Fruit fly (Drosophila melanogaster) whole organism, embryonic: Measurements from ENCODE around the gene Or30a.

Source experiments
- ATbp ChIP-seq: fragments of 200-800 bp; sonication (Bioruptor generic); optimal IDR thresholded peaks from 2 replicates; lab custom pipeline; 2017; ENCODE audit warnings: missing biosample characterization, mild to moderate bottlenecking, missing genetic modification characterization, missing genetic modification reagents
- Atf-2 ChIP-seq: fragments of 200-800 bp; sonication (Bioruptor generic); optimal IDR thresholded peaks from 2 replicates; lab custom pipeline; 2016; ENCODE audit warnings: missing biosample characterization, missing genetic modification characterization
- Atf3 ChIP-seq: fragments of 200-800 bp; sonication (Bioruptor generic); optimal IDR thresholded peaks from 3 replicates; lab custom pipeline; 2016; ENCODE audit warnings: missing biosample characterization, missing genetic modification characterization
- Blimp-1 ChIP-seq: fragments of 200-800 bp; sonication (Bioruptor generic); optimal IDR thresholded peaks from 3 replicates; lab custom pipeline; 2018; ENCODE audit warnings: missing biosample characterization, missing genetic modification characterization, mild to moderate bottlenecking, moderate library complexity, missing genetic modification reagents
- CG10147 ChIP-seq: fragments of 200-800 bp; sonication (Bioruptor generic); optimal IDR thresholded peaks from 2 replicates; lab custom pipeline; 2019; ENCODE audit warnings: missing biosample characterization, mild to moderate bottlenecking, missing genetic modification characterization, moderate library complexity
- CG10543 ChIP-seq: fragments of 200-800 bp; sonication (Bioruptor generic); optimal IDR thresholded peaks from 3 replicates; lab custom pipeline; 2017; ENCODE audit warnings: missing biosample characterization, mild to moderate bottlenecking, missing genetic modification characterization, moderate library complexity
- CG12236 ChIP-seq: fragments of 200-800 bp; sonication (Bioruptor generic); optimal IDR thresholded peaks from 2 replicates; lab custom pipeline; 2016; ENCODE audit warnings: missing biosample characterization, missing genetic modification characterization
- CG1233 ChIP-seq: fragments of 200-800 bp; sonication (Bioruptor generic); optimal IDR thresholded peaks from 4 replicates; lab custom pipeline; 2018; ENCODE audit warnings: missing biosample characterization, mild to moderate bottlenecking, missing genetic modification characterization
- CG13775 ChIP-seq: fragments of 200-800 bp; sonication (Bioruptor generic); optimal IDR thresholded peaks from 3 replicates; lab custom pipeline; 2017; ENCODE audit warnings: missing biosample characterization, mild to moderate bottlenecking, missing genetic modification characterization
- CG14050 ChIP-seq: fragments of 200-800 bp; sonication (Bioruptor generic); IDR thresholded peaks from 3 replicates; pipeline ENCODE4 v1.3.6; 2022; ENCODE audit warnings: missing biosample characterization, missing genetic modification characterization
- CG14710 ChIP-seq: fragments of 200-800 bp; sonication (Bioruptor generic); optimal IDR thresholded peaks from 3 replicates; lab custom pipeline; 2019; ENCODE audit warnings: missing biosample characterization, mild to moderate bottlenecking, missing genetic modification characterization, moderate library complexity
- CG15479 ChIP-seq: fragments of 200-800 bp; sonication (Bioruptor generic); optimal IDR thresholded peaks from 3 replicates; lab custom pipeline; 2019; ENCODE audit warnings: missing biosample characterization, mild to moderate bottlenecking, missing genetic modification characterization, moderate library complexity
- CG16779 ChIP-seq: fragments of 200-800 bp; sonication (Bioruptor generic); IDR thresholded peaks from 2 replicates; pipeline ENCODE4 v1.3.6; 2022; ENCODE audit warnings: missing biosample characterization, missing genetic modification characterization
- CG17802 ChIP-seq: fragments of 200-800 bp; sonication (Bioruptor generic); optimal IDR thresholded peaks from 2 replicates; lab custom pipeline; 2018; ENCODE audit warnings: missing biosample characterization, mild to moderate bottlenecking, missing genetic modification characterization, moderate library complexity
- CG2116 ChIP-seq: fragments of 200-800 bp; sonication (Bioruptor generic); optimal IDR thresholded peaks from 3 replicates; lab custom pipeline; 2018; ENCODE audit warnings: missing biosample characterization, mild to moderate bottlenecking, missing genetic modification characterization
- CG2889 ChIP-seq: fragments of 200-800 bp; sonication (Bioruptor generic); IDR thresholded peaks from 3 replicates; pipeline ENCODE4 v1.3.6; 2022; ENCODE audit warnings: missing biosample characterization, missing genetic modification characterization
- CG30020 ChIP-seq: fragments of 200-800 bp; optimal IDR thresholded peaks from 2 replicates; lab custom pipeline; 2019; ENCODE audit warnings: missing biosample characterization, mild to moderate bottlenecking, missing genetic modification characterization, moderate library complexity
- CG30403 ChIP-seq: fragments of 200-800 bp; sonication (Bioruptor generic); optimal IDR thresholded peaks from 3 replicates; lab custom pipeline; 2016; ENCODE audit warnings: missing biosample characterization, missing genetic modification characterization
- CG31441 ChIP-seq: fragments of 200-800 bp; sonication (Bioruptor generic); IDR thresholded peaks from 2 replicates; pipeline ENCODE4 v1.3.6; 2022; ENCODE audit warnings: missing biosample characterization, missing genetic modification characterization
- CG32772 ChIP-seq: fragments of 200-800 bp; sonication (Bioruptor generic); IDR thresholded peaks from 2 replicates; pipeline ENCODE4 v1.3.6; 2022; ENCODE audit warnings: missing biosample characterization, missing genetic modification characterization
- CG3995 ChIP-seq: fragments of 200-800 bp; sonication (Bioruptor generic); optimal IDR thresholded peaks from 3 replicates; lab custom pipeline; 2016; ENCODE audit warnings: missing biosample characterization, missing genetic modification characterization
- CG42726 ChIP-seq: fragments of 200-800 bp; sonication (Bioruptor generic); IDR thresholded peaks from 2 replicates; pipeline ENCODE4 v1.3.6; 2022; ENCODE audit warnings: missing biosample characterization, missing genetic modification characterization; ENCODE audit not compliant: partially characterized antibody
- CG6813 ChIP-seq: fragments of 200-800 bp; sonication (Bioruptor generic); optimal IDR thresholded peaks from 2 replicates; lab custom pipeline; 2017; ENCODE audit warnings: missing biosample characterization, missing genetic modification characterization, mild to moderate bottlenecking, moderate library complexity, missing genetic modification reagents
- CG7786 ChIP-seq: fragments of 200-800 bp; sonication (Bioruptor generic); optimal IDR thresholded peaks from 2 replicates; lab custom pipeline; 2016; ENCODE audit warnings: missing biosample characterization, missing genetic modification characterization
- CG7963 ChIP-seq: fragments of 200-800 bp; sonication (Bioruptor generic); IDR thresholded peaks from 3 replicates; pipeline ENCODE4 v1.3.6; 2022; ENCODE audit warnings: missing biosample characterization, missing genetic modification characterization; ENCODE audit not compliant: partially characterized antibody
- CG8089 ChIP-seq: fragments of 200-800 bp; sonication (Bioruptor generic); optimal IDR thresholded peaks from 3 replicates; lab custom pipeline; 2016; ENCODE audit warnings: missing biosample characterization, missing genetic modification characterization
- CG9437 ChIP-seq: fragments of 200-800 bp; sonication (Bioruptor generic); optimal IDR thresholded peaks from 2 replicates; lab custom pipeline; 2018; ENCODE audit warnings: missing biosample characterization, mild to moderate bottlenecking, missing genetic modification characterization
- CG9932 ChIP-seq: fragments of 200-800 bp; sonication (Bioruptor generic); IDR thresholded peaks from 2 replicates; pipeline ENCODE4 v1.3.6; 2022; ENCODE audit warnings: missing biosample characterization, missing genetic modification characterization
- CrebB ChIP-seq: fragments of 200-800 bp; sonication (Bioruptor generic); optimal IDR thresholded peaks from 3 replicates; lab custom pipeline; 2018; ENCODE audit warnings: missing biosample characterization, mild to moderate bottlenecking, missing genetic modification characterization
- Dip2 ChIP-seq: fragments of 200-800 bp; sonication (Bioruptor generic); IDR thresholded peaks from 2 replicates; pipeline ENCODE4 v1.3.6; 2022; ENCODE audit warnings: missing biosample characterization, missing genetic modification characterization
- Dref ChIP-seq: fragments of 200-800 bp; sonication (Bioruptor generic); IDR thresholded peaks from 2 replicates; pipeline ENCODE4 v1.3.6; 2022; ENCODE audit warnings: missing biosample characterization, missing genetic modification characterization
- Hr39 ChIP-seq: fragments of >200 bp; optimal IDR thresholded peaks from 2 replicates; lab custom pipeline; 2017
- Hsf ChIP-seq: fragments of 200-800 bp; sonication (Bioruptor generic); optimal IDR thresholded peaks from 3 replicates; lab custom pipeline; 2016; ENCODE audit warnings: missing biosample characterization, missing genetic modification characterization
- Kr ChIP-seq: fragments of 200-800 bp; sonication (Bioruptor generic); optimal IDR thresholded peaks from 2 replicates; lab custom pipeline; 2017; ENCODE audit warnings: missing biosample characterization, mild to moderate bottlenecking, missing genetic modification characterization
- MTF-1 ChIP-seq: fragments of 200-800 bp; sonication (Bioruptor generic); optimal IDR thresholded peaks from 2 replicates; lab custom pipeline; 2018; ENCODE audit warnings: missing biosample characterization, mild to moderate bottlenecking, missing genetic modification characterization, borderline replicate concordance
- Poxn ChIP-seq: fragments of 200-800 bp; sonication (Bioruptor generic); IDR thresholded peaks from 2 replicates; pipeline ENCODE4 v1.3.6; 2022; ENCODE audit warnings: missing biosample characterization, missing genetic modification characterization
- ac ChIP-seq: fragments of 200-800 bp; sonication (Bioruptor generic); optimal IDR thresholded peaks from 3 replicates; lab custom pipeline; 2017; ENCODE audit warnings: missing biosample characterization, mild to moderate bottlenecking, missing genetic modification characterization
- cato ChIP-seq: fragments of 200-800 bp; sonication (Bioruptor generic); optimal IDR thresholded peaks from 2 replicates; lab custom pipeline; 2016; ENCODE audit warnings: missing biosample characterization, missing genetic modification characterization, borderline replicate concordance
- da ChIP-seq: fragments of 200-800 bp; sonication (Bioruptor generic); optimal IDR thresholded peaks from 2 replicates; lab custom pipeline; 2016; ENCODE audit warnings: missing biosample characterization, missing genetic modification characterization
- dan ChIP-seq: fragments of 200-800 bp; sonication (Bioruptor generic); IDR thresholded peaks from 2 replicates; pipeline ENCODE4 v1.3.6; 2022; ENCODE audit warnings: missing biosample characterization, missing genetic modification characterization
- dysf ChIP-seq: fragments of 200-800 bp; sonication (Bioruptor generic); IDR thresholded peaks from 3 replicates; pipeline ENCODE4 v1.3.6; 2022; ENCODE audit warnings: missing biosample characterization, missing genetic modification characterization
- emc ChIP-seq: fragments of 200-800 bp; sonication (Bioruptor generic); optimal IDR thresholded peaks from 2 replicates; lab custom pipeline; 2016; ENCODE audit warnings: missing biosample characterization, missing genetic modification characterization
- grau ChIP-seq: fragments of 200-800 bp; optimal IDR thresholded peaks from 3 replicates; lab custom pipeline; 2019; ENCODE audit warnings: missing biosample characterization, mild to moderate bottlenecking, missing genetic modification characterization, moderate library complexity
- kni ChIP-seq: fragments of 200-800 bp; sonication (Bioruptor generic); optimal IDR thresholded peaks from 3 replicates; lab custom pipeline; 2017; ENCODE audit warnings: mild to moderate bottlenecking, missing biosample characterization, missing genetic modification reagents, missing genetic modification characterization
- nerfin-2 ChIP-seq: fragments of 200-800 bp; sonication (Bioruptor generic); IDR thresholded peaks from 2 replicates; pipeline ENCODE4 v1.3.6; 2022; ENCODE audit warnings: missing biosample characterization, missing genetic modification characterization; ENCODE audit not compliant: partially characterized antibody
- so ChIP-seq: fragments of 200-800 bp; sonication (Bioruptor generic); IDR thresholded peaks from 3 replicates; pipeline ENCODE4 v1.3.6; 2022; ENCODE audit warnings: missing biosample characterization, missing genetic modification characterization
- sqz ChIP-seq: fragments of 200-800 bp; sonication (Bioruptor generic); optimal IDR thresholded peaks from 3 replicates; lab custom pipeline; 2018; ENCODE audit warnings: missing biosample characterization, mild to moderate bottlenecking, missing genetic modification characterization
- twi ChIP-seq: fragments of 200-800 bp; optimal IDR thresholded peaks from 2 replicates; lab custom pipeline; 2019; ENCODE audit warnings: missing biosample characterization, mild to moderate bottlenecking, missing genetic modification characterization, moderate library complexity
- unc-4 ChIP-seq: fragments of 200-800 bp; sonication (Bioruptor generic); IDR thresholded peaks from 2 replicates; pipeline ENCODE4 v1.3.6; 2022; ENCODE audit warnings: missing biosample characterization, missing genetic modification characterization; ENCODE audit not compliant: partially characterized antibody
- wor ChIP-seq: fragments of 200-800 bp; sonication (Bioruptor generic); IDR thresholded peaks from 2 replicates; pipeline ENCODE4 v1.3.6; 2022; ENCODE audit warnings: missing biosample characterization, missing genetic modification characterization

The Or30a gene

DNA sequence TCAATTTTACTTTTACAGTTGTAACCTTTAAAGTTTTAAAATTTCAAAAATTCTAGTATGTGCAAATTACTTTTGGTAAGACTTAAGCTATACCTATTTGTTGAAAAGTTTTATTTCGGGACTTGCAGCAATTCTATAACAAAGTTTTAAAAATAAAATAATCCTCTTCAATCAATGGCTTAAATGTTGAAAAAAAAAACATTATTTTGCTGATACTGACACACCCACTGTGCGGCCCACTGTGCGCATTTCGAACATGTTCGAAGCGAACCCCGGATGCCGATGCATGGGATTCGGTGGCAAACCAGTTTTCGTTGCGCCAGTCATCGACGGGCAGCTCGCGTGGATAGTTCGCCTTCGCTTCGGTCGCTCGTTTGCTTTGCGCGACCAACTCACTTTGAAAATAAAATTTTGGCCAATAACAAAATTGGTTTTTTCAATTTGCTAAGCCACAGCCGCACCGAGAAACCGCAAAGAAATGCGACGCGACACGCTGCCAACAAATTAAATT, 13.9 kb downstream of the Or30a start, which contains the start of gene CG32982 (continued):
- TF ChIP-seq CG10147 (GFP tag; lab: Kevin White, UChicago), result peak; percentile 84
- TF ChIP-seq CG6813, result peak; percentile 84
- TF ChIP-seq CG30403 (GFP tag; lab: Kevin White, UChicago), result peak; percentile 97
- peak; percentile 87 for TF ChIP-seq CG14710 (tag; lab: Kevin White, UChicago)
- no peak; the same call in 1 of the 3 replicates for TF ChIP-seq CG2889 (GFP tag; lab: Robert Waterston, UW)
- peak; percentile 93 for TF ChIP-seq CG10543
- peak; percentile 78 for TF ChIP-seq emc (GFP tag; lab: Kevin White, UChicago)
- TF ChIP-seq grau, result peak; percentile 93
- peak; percentile 87 for TF ChIP-seq wor (GFP tag; lab: Robert Waterston, UW)
- TF ChIP-seq Hr39 (lab: Kevin White, UChicago), result no peak
- peak; percentile 29 for TF ChIP-seq Atf-2
- no peak for TF ChIP-seq unc-4
- TF ChIP-seq Dip2 (GFP tag; lab: Robert Waterston, UW), result peak; percentile 24; the same call in 1 of the 2 replicates
- TF ChIP-seq dysf (GFP tag; lab: Robert Waterston, UW), result peak; percentile 95
- peak; percentile 73; the same call in 1 of the 2 replicates for TF ChIP-seq CG42726 (GFP tag; lab: Robert Waterston, UW)
- peak; percentile 88 for TF ChIP-seq so (GFP tag; lab: Robert Waterston, UW)
- TF ChIP-seq Blimp-1, result peak; percentile 79
- peak; percentile 72 for TF ChIP-seq CG14050
- TF ChIP-seq Kr (GFP tag; lab: Kevin White, UChicago), result no peak
- peak; percentile 51 for TF ChIP-seq CG15479 (GFP tag; lab: Kevin White, UChicago)
- peak; percentile 89 for TF ChIP-seq CG7786 (GFP tag; lab: Kevin White, UChicago)
- peak; percentile 77 for TF ChIP-seq CG2116
- peak; percentile 68 for TF ChIP-seq sqz (GFP tag; lab: Kevin White, UChicago)
- TF ChIP-seq CrebB (tag; lab: Kevin White, UChicago), result peak; percentile 17
- peak; percentile 74 for TF ChIP-seq ac (GFP tag; lab: Kevin White, UChicago)
- TF ChIP-seq Poxn, result peak; percentile 76
- TF ChIP-seq kni, result peak; percentile 46
- TF ChIP-seq da (GFP tag; lab: Kevin White, UChicago), result peak; percentile 89
- TF ChIP-seq CG3995 (GFP tag; lab: Kevin White, UChicago), result peak; percentile 53
- peak; percentile 61; the same call in 1 of the 2 replicates for TF ChIP-seq CG16779 (GFP tag; lab: Robert Waterston, UW)
- TF ChIP-seq cato (GFP tag; lab: Kevin White, UChicago), result peak; percentile 84
- peak; percentile 58 for TF ChIP-seq CG17802 (tag; lab: Kevin White, UChicago)
- no peak for TF ChIP-seq dan (GFP tag; lab: Robert Waterston, UW)
- peak; percentile 84 for TF ChIP-seq CG32772 (GFP tag; lab: Robert Waterston, UW)
- peak; percentile 90 for TF ChIP-seq CG1233 (GFP tag; lab: Kevin White, UChicago)
- TF ChIP-seq CG7963, result peak; percentile 57
- peak; percentile 70 for TF ChIP-seq MTF-1 (GFP tag; lab: Kevin White, UChicago)
- TF ChIP-seq Atf3, result peak; percentile 32
- peak; percentile 93 for TF ChIP-seq Hsf
- TF ChIP-seq CG9437, result peak; percentile 91
- TF ChIP-seq nerfin-2 (GFP tag; lab: Robert Waterston, UW), result peak; percentile 32; the same call in 1 of the 2 replicates
- peak; percentile 93 for TF ChIP-seq CG9932
- no peak for TF ChIP-seq Dref (GFP tag; lab: Robert Waterston, UW)
- TF ChIP-seq CG12236 (GFP tag; lab: Kevin White, UChicago), result peak; percentile 80
- peak; percentile 88 for TF ChIP-seq ATbp (GFP tag; lab: Kevin White, UChicago)
- peak; percentile 76 for TF ChIP-seq CG30020 (tag; lab: Kevin White, UChicago)
- peak; percentile 94 for TF ChIP-seq CG13775 (GFP tag; lab: Kevin White, UChicago)
- TF ChIP-seq twi (tag; lab: Kevin White, UChicago), result peak; percentile 87
- TF ChIP-seq CG31441 (GFP tag; lab: Robert Waterston, UW), result peak; percentile 90
- TF ChIP-seq CG8089 (GFP tag; lab: Kevin White, UChicago), result peak; percentile 86
